Worm (Caenorhabditis elegans) whole organism, L3 larva: ENCODE measurements around the gene Y81B9A.1.

Experiments
- elt-3 ChIP-seq, 3 experiments: fragments of 150-350 bp in 1 of 3; sonication (generic microtip) in 2 of 3; optimal IDR thresholded peaks; 2 replicates in 2 of 3; 4 replicates in 1 of 3; lab custom pipeline; 2014 to 2017; ENCODE audit warnings: missing biosample characterization in 3 of 3, missing genetic modification characterization in 3 of 3
- eor-1 ChIP-seq, 2 experiments: fragments of 150-350 bp; optimal IDR thresholded peaks; 2 replicates each; lab custom pipeline; 2014 to 2018; ENCODE audit warnings: missing biosample characterization in 2 of 2, missing genetic modification characterization in 2 of 2
- nhr-77 ChIP-seq: fragments of 150-350 bp; optimal IDR thresholded peaks from 2 replicates; lab custom pipeline; 2014; ENCODE audit warnings: missing biosample characterization, missing genetic modification characterization
- zag-1 ChIP-seq: fragments of 150-350 bp; optimal IDR thresholded peaks from 2 replicates; lab custom pipeline; 2014; ENCODE audit warnings: missing biosample characterization, missing genetic modification characterization

ce11 chrX:9162864-9163263 lies 29.4 kb upstream of the Y81B9A.1 start, which contains the start of gene tsp-11:
- TF ChIP-seq zag-1 (tag; lab: Kevin White, UChicago) = no peak
- no peak for TF ChIP-seq nhr-77
- TF ChIP-seq eor-1 (tag; optimal IDR thresholded peaks at IDR 0.05; lab: Kevin White, UChicago) = no peak
- no peak for TF ChIP-seq elt-3 (tag; optimal IDR thresholded peaks at IDR 0.05; lab: Kevin White, UChicago)
